Worm (Caenorhabditis elegans): Measurements from ENCODE around the gene eea-1.

ce11 chrV:13488297-13488803 is 8.8 kb downstream of the eea-1 start:
- no peak for TF ChIP-seq nhr-11 (tag; optimal IDR thresholded peaks at IDR 0.05)
- no peak for TF ChIP-seq lin-13 (GFP tag; optimal IDR thresholded peaks at IDR 0.05)
- no peak for TF ChIP-seq peb-1 (tag; optimal IDR thresholded peaks at IDR 0.05)
- no peak for TF ChIP-seq egl-27 (tag; optimal IDR thresholded peaks at IDR 0.05)
- TF ChIP-seq mab-5 (tag; optimal IDR thresholded peaks at IDR 0.05): no peak

All from whole organism, L2 larva.